Worm (Caenorhabditis elegans): ENCODE results near the gene C14C6.8.

C14C6.8 gene

DNA sequence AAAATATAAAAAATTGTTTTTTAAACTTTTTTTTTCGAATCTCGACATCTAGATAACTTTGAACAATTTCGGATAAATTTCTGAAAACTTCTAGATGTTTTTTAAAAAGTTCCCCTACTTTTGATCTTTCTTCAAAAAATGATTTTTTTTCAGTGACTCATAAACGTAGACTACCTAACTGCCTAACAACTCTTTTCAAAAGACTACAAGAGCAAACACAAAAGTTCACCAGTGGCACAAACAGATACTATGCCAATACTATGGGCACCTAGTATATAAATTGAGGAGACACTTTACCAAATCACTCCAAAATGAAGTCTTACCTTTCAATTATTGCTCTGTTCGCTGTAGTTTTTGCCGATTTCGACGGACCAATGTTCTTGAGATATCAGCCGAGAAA, 49.2 kb downstream of the C14C6.8 start, which contains the start of gene srlf-35:
Gene srlf-35, plus strand, starts transcription at position 301 of the 400 bp plus-strand sequence.
- TF ChIP-seq ceh-63 (GFP tag; optimal IDR thresholded peaks at IDR 0.05) = no peak
- no peak for TF ChIP-seq Y116A8C.19 (tag; optimal IDR thresholded peaks at IDR 0.05; ENCODE audit: borderline replicate concordance)
- no peak for TF ChIP-seq tlp-1 (tag; optimal IDR thresholded peaks at IDR 0.05)
- no peak for TF ChIP-seq ces-1 (GFP tag; optimal IDR thresholded peaks at IDR 0.05)
- no peak for TF ChIP-seq ceh-82 (tag; optimal IDR thresholded peaks at IDR 0.05)
- TF ChIP-seq nhr-71 (tag; optimal IDR thresholded peaks at IDR 0.05) = no peak
- TF ChIP-seq sup-37 (GFP tag; optimal IDR thresholded peaks at IDR 0.05) = no peak
- TF ChIP-seq nhr-19 (GFP tag; conservative IDR thresholded peaks at IDR 0.05) = no peak
- TF ChIP-seq dsc-1 (tag; optimal IDR thresholded peaks at IDR 0.05) = no peak
- TF ChIP-seq lir-3 (tag; optimal IDR thresholded peaks at IDR 0.05; ENCODE audit: poor library complexity) = no peak
- TF ChIP-seq aha-1 (tag; optimal IDR thresholded peaks at IDR 0.05) = no peak
- TF ChIP-seq lsy-2 (tag; optimal IDR thresholded peaks at IDR 0.05) = no peak

DNA sequence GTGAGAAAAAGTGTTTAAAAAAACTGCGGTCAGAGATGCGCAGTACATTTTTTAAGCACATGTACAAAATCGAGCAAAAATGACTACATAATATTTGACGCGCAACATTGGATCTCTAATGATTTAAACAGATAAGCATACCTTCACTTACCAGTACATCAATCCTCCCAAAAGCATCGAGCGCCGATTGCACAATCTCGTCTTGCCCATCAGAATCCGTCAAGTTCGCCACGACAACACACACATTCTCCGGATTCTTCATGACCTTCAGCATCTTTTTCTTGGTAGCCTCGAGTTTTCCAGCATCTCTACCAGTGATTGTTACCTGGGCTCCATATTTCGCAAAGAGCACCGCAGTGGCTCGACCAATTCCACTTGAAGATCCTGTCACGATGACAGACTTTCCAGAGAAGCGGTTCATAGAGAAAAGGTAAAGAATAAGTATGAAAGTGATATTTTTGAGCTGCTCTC, 50.1 kb downstream of the C14C6.8 start, which contains the start of gene T01G6.10:
Gene T01G6.10, minus strand, starts transcription at position 421 of the 471 bp plus-strand sequence.
- TF ChIP-seq nhr-84 (tag; optimal IDR thresholded peaks at IDR 0.05) (no peak), lir-3 (tag; optimal IDR thresholded peaks at IDR 0.05; ENCODE audit: poor library complexity) (no peak), fos-1 (tag; optimal IDR thresholded peaks at IDR 0.05) (no peak)

Measured in whole organism, L1 larva.